Worm (Caenorhabditis elegans) whole organism, L3 larva: ENCODE measurements around the gene dpy-10.

Experiments
- elt-3 ChIP-seq, 3 experiments: fragments of 150-350 bp in 1 of 3; sonication (generic microtip) in 2 of 3; optimal IDR thresholded peaks; 2 replicates in 2 of 3; 4 replicates in 1 of 3; lab custom pipeline; 2014 to 2017; ENCODE audit warnings: missing biosample characterization in 3 of 3, missing genetic modification characterization in 3 of 3
- jun-1 ChIP-seq: fragments of 150-350 bp; optimal IDR thresholded peaks from 2 replicates; lab custom pipeline; 2014; ENCODE audit warnings: missing biosample characterization, missing genetic modification reagents, missing genetic modification characterization
- mdl-1 ChIP-seq: fragments of 150-350 bp; optimal IDR thresholded peaks from 2 replicates; lab custom pipeline; 2014; ENCODE audit warnings: missing biosample characterization, missing genetic modification characterization
- nhr-77 ChIP-seq: fragments of 150-350 bp; optimal IDR thresholded peaks from 2 replicates; lab custom pipeline; 2014; ENCODE audit warnings: missing biosample characterization, missing genetic modification characterization
- snpc-4 ChIP-seq: fragments of 150-350 bp; optimal IDR thresholded peaks from 2 replicates; lab custom pipeline; 2014; ENCODE audit warnings: missing biosample characterization, missing genetic modification characterization
- unc-62 ChIP-seq: fragments of 150-350 bp; sonication (generic microtip); optimal IDR thresholded peaks from 4 replicates; lab custom pipeline; 2014; ENCODE audit warnings: missing biosample characterization, missing genetic modification reagents, missing genetic modification characterization

- TF ChIP-seq nhr-77 (tag; lab: Kevin White, UChicago) (no peak), mdl-1 (no peak), jun-1 (tag; lab: Kevin White, UChicago) (no peak), snpc-4 (tag; lab: Kevin White, UChicago) (no peak), unc-62 (GFP tag; lab: Kevin White, UChicago) (no peak), elt-3 (tag; optimal IDR thresholded peaks at IDR 0.05; lab: Kevin White, UChicago) (no peak)
These were observed 43.5 kb downstream of the dpy-10 start for ce11 chrII:6668496-6668895.
